Worm (Caenorhabditis elegans) whole organism, mixed stage, embryonic: Measurements from ENCODE around the gene C36B7.1.

ENCODE experiments used
- cnd-1 ChIP-seq: fragments of 200-800 bp; sonication (Bioruptor generic); optimal IDR thresholded peaks from 2 replicates; lab custom pipeline; 2018; ENCODE audit warnings: mild to moderate bottlenecking, missing genetic modification characterization, missing compliant biosample characterization
- lin-13 ChIP-seq: fragments of 150-350 bp; optimal IDR thresholded peaks from 2 replicates; lab custom pipeline; 2014; ENCODE audit warnings: missing biosample characterization, missing genetic modification characterization
- lsy-2 ChIP-seq: fragments of 150-350 bp; optimal IDR thresholded peaks from 2 replicates; lab custom pipeline; 2014; ENCODE audit warnings: missing biosample characterization, missing genetic modification characterization
- mep-1 ChIP-seq: fragments of 150-350 bp; optimal IDR thresholded peaks from 2 replicates; lab custom pipeline; 2017; ENCODE audit warnings: missing biosample characterization, missing genetic modification reagents, missing genetic modification characterization, inconsistent platforms
- nhr-12 ChIP-seq: fragments of 150-350 bp; optimal IDR thresholded peaks from 2 replicates; lab custom pipeline; 2014; ENCODE audit warnings: missing biosample characterization, missing genetic modification characterization
- nhr-28 ChIP-seq: fragments of 150-350 bp; optimal IDR thresholded peaks from 2 replicates; lab custom pipeline; 2014; ENCODE audit warnings: missing biosample characterization, missing genetic modification characterization
- ztf-11 ChIP-seq: fragments of 150-350 bp; optimal IDR thresholded peaks from 2 replicates; lab custom pipeline; 2014; ENCODE audit warnings: missing biosample characterization, missing genetic modification characterization

DNA sequence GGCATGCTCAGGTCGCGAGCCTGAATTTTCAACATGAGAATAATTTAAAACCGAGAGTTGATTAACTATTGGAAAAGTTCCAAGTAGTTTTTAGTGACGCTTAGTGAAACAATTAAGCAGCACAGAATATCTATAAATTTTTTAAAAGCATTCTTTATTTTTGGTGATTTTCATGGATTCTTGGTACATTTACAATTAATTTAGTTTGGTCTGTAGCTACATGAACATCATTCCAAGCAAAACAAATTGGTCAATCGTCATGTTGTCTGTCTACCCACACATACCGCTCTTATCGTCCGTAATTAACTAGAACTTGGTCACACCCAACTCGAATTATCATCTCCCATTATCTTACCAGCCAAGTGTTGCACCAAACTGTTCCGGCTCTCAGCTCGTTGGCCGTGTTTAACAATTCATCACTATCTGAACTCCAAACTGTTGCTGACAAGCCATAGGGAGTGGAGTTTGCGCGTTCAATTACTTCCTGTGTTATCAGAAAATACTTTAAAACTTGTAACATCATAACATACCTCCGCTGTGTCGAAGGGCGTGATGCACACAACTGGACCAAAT lies 28.1 kb downstream of the C36B7.1 start:
- no peak for TF ChIP-seq nhr-28 (tag; lab: Kevin White, UChicago)
- TF ChIP-seq lin-13 (tag; lab: Kevin White, UChicago), result no peak
- TF ChIP-seq nhr-12 (tag; lab: Kevin White, UChicago), result no peak
- TF ChIP-seq mep-1 (tag; lab: Kevin White, UChicago), result no peak
- no peak for TF ChIP-seq lsy-2
- no peak for TF ChIP-seq ztf-11 (tag; lab: Kevin White, UChicago)
- TF ChIP-seq cnd-1, result no peak
